Fruit fly (Drosophila melanogaster) Kc167 (cell line): ENCODE results near the gene mRpL4.

Source experiments
- Myc ChIP-seq: fragments of >200 bp; optimal IDR thresholded peaks from 2 replicates; lab custom pipeline; 2017; ENCODE audit warnings: missing external identifiers
- Sin3A ChIP-seq: fragments of >200 bp; optimal IDR thresholded peaks from 2 replicates; lab custom pipeline; 2018; ENCODE audit warnings: missing external identifiers
- h ChIP-seq: fragments of >200 bp; optimal IDR thresholded peaks from 3 replicates; lab custom pipeline; 2018; ENCODE audit warnings: missing external identifiers
- insv ChIP-seq: fragments of >200 bp; optimal IDR thresholded peaks from 3 replicates; lab custom pipeline; 2018; ENCODE audit warnings: missing external identifiers
- psq ChIP-seq: fragments of >200 bp; optimal IDR thresholded peaks from 2 replicates; lab custom pipeline; 2017; ENCODE audit warnings: missing external identifiers

- TF ChIP-seq Myc (lab: Kevin White, UChicago) (no peak), h (no peak), Sin3A (no peak), psq (no peak), insv (lab: Kevin White, UChicago) (no peak)
Measured at dm6 chr2L:16288393-16288731, 40.6 kb downstream of the mRpL4 start.
